Worm (Caenorhabditis elegans): ENCODE data around the gene srh-269.

DNA sequence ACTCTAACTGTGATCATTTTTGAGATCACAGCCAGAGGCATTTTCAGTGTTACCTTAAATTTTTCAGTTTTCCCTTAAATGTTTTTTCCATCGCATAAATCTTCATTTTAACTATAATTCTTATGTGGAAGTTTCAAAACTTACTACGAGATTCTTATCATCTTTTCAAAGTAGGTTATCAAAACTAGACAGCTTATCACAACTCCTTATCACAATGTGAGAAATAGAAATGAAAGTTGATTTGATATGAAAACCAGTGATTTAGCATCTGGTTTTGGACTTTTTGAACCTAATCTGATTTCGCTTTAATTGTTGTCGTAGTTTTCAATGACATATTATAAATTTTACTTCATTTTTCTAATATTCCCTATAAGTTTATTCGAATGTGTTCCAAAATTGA lies 44.1 kb upstream of the srh-269 start, which contains the start of gene mltn-11:
- no peak for TF ChIP-seq fos-1 (tag; optimal IDR thresholded peaks at IDR 0.05)
- no peak for TF ChIP-seq nhr-237 (tag; optimal IDR thresholded peaks at IDR 0.05)
- TF ChIP-seq nhr-11 (tag; optimal IDR thresholded peaks at IDR 0.05): no peak
- TF ChIP-seq lin-13 (GFP tag; optimal IDR thresholded peaks at IDR 0.05): no peak
- no peak for TF ChIP-seq snpc-4 (tag; optimal IDR thresholded peaks at IDR 0.05)
- no peak for TF ChIP-seq ztf-1 (GFP tag; conservative IDR thresholded peaks at IDR 0.05)
- no peak for TF ChIP-seq C34F6.9 (tag; optimal IDR thresholded peaks at IDR 0.05)
- no peak for TF ChIP-seq ceh-82 (tag; optimal IDR thresholded peaks at IDR 0.05)
- TF ChIP-seq ztf-4 (tag; optimal IDR thresholded peaks at IDR 0.05): no peak
- no peak for TF ChIP-seq nhr-12 (tag; optimal IDR thresholded peaks at IDR 0.05)

Data from whole organism, L2 larva.